Fruit fly (Drosophila melanogaster): Measurements from ENCODE around the gene hoip.

The hoip gene

dm6 chr2L:9669354-9669753, 30.2 kb upstream of the hoip start (continued):
- TF ChIP-seq Dad (GFP tag; optimal IDR thresholded peaks at IDR 0.05) (no peak), CG30403 (GFP tag; optimal IDR thresholded peaks at IDR 0.05) (no peak), exex (tag; optimal IDR thresholded peaks at IDR 0.05) (no peak), CG6254 (GFP tag; optimal IDR thresholded peaks at IDR 0.05) (no peak), CG15073 (GFP tag; optimal IDR thresholded peaks at IDR 0.05) (no peak), sens-2 (GFP tag; IDR thresholded peaks at IDR 0.05) (no peak), pnt (GFP tag; optimal IDR thresholded peaks at IDR 0.05) (no peak), CG10209 (GFP tag; optimal IDR thresholded peaks at IDR 0.05) (no peak), CG12769 (tag; optimal IDR thresholded peaks at IDR 0.05) (no peak), sd (tag; optimal IDR thresholded peaks at IDR 0.05) (no peak), CG8478 (optimal IDR thresholded peaks at IDR 0.05) (no peak), CG10959 (GFP tag; IDR thresholded peaks at IDR 0.05) (no peak), zfh2 (GFP tag; optimal IDR thresholded peaks at IDR 0.05) (no peak), Chrac-16 (GFP tag; optimal IDR thresholded peaks at IDR 0.05) (no peak), Poxn (GFP tag; IDR thresholded peaks at IDR 0.05) (no peak), vvl (GFP tag; IDR thresholded peaks at IDR 0.05) (no peak), Asciz (GFP tag; optimal IDR thresholded peaks at IDR 0.05) (no peak), nmo (GFP tag; optimal IDR thresholded peaks at IDR 0.05) (peak; percentile 7), Hmx (GFP tag; optimal IDR thresholded peaks at IDR 0.05) (no peak), CG4424 (GFP tag; optimal IDR thresholded peaks at IDR 0.05) (no peak), CG7839 (tag; optimal IDR thresholded peaks at IDR 0.05) (peak; percentile 32), Stat92E (GFP tag; optimal IDR thresholded peaks at IDR 0.05) (no peak), kay (GFP tag; optimal IDR thresholded peaks at IDR 0.05) (no peak), p53 (GFP tag; optimal IDR thresholded peaks at IDR 0.05) (no peak), chm (GFP tag; IDR thresholded peaks at IDR 0.05) (no peak), CG12299 (tag; optimal IDR thresholded peaks at IDR 0.05) (no peak), Neu2 (GFP tag; optimal IDR thresholded peaks at IDR 0.05; ENCODE audit: borderline replicate concordance) (no peak), unpg (GFP tag; optimal IDR thresholded peaks at IDR 0.05) (no peak), CG11504 (tag; optimal IDR thresholded peaks at IDR 0.05) (peak; percentile 47), CG8089 (GFP tag; optimal IDR thresholded peaks at IDR 0.05) (no peak), CG31365 (tag; optimal IDR thresholded peaks at IDR 0.05) (no peak), CG6791 (GFP tag; IDR thresholded peaks at IDR 0.05; ENCODE audit: partially characterized antibody) (no peak), CG17361 (GFP tag; IDR thresholded peaks at IDR 0.05) (0 out of 3 replicates have a peak, but pooled peaks have one; percentile 35), ap (GFP tag; IDR thresholded peaks at IDR 0.05) (no peak), CG17568 (GFP tag; optimal IDR thresholded peaks at IDR 0.05) (no peak), unc-4 (GFP tag; IDR thresholded peaks at IDR 0.05; ENCODE audit: partially characterized antibody) (no peak), al (GFP tag; IDR thresholded peaks at IDR 0.05) (no peak), slbo (GFP tag; IDR thresholded peaks at IDR 0.05) (peak; percentile 57), nom (GFP tag; optimal IDR thresholded peaks at IDR 0.05) (no peak), E2f1 (GFP tag; IDR thresholded peaks at IDR 0.05) (0 out of 2 replicates have a peak, but pooled peaks have one; percentile 21), MTF-1 (GFP tag; optimal IDR thresholded peaks at IDR 0.05; ENCODE audit: borderline replicate concordance) (no peak), zen (tag; optimal IDR thresholded peaks at IDR 0.05) (no peak), br (optimal IDR thresholded peaks at IDR 0.05) (no peak), sug (tag; optimal IDR thresholded peaks at IDR 0.05) (no peak), HHEX (GFP tag; optimal IDR thresholded peaks at IDR 0.05) (peak; percentile 11), Adf1 (GFP tag; IDR thresholded peaks at IDR 0.05) (no peak), Eip74EF (GFP tag; optimal IDR thresholded peaks at IDR 0.05) (no peak), Hr51 (GFP tag; optimal IDR thresholded peaks at IDR 0.05) (peak in 1 of 2 experiments; percentile 37), Fer2 (tag; optimal IDR thresholded peaks at IDR 0.05) (no peak), CG13287 (GFP tag; IDR thresholded peaks at IDR 0.05; ENCODE audit: partially characterized antibody) (no peak), Oli (tag; optimal IDR thresholded peaks at IDR 0.05) (no peak)

All from whole organism, embryonic.